Fruit fly (Drosophila melanogaster) whole organism, embryonic: Measurements from ENCODE around the gene CG7484.

Experiments used
- Aef1 ChIP-seq: fragments of 200-800 bp; sonication (Bioruptor generic); IDR thresholded peaks from 3 replicates; pipeline ENCODE4 v1.3.6; 2022; ENCODE audit warnings: missing biosample characterization, missing genetic modification characterization
- Awh ChIP-seq: fragments of 200-800 bp; sonication (Bioruptor generic); IDR thresholded peaks from 2 replicates; pipeline ENCODE4, ENCODE4 v1.3.6; 2022; ENCODE audit warnings: missing biosample characterization, missing genetic modification characterization
- CG1024 ChIP-seq: fragments of 200-800 bp; sonication (Bioruptor generic); IDR thresholded peaks from 2 replicates; pipeline ENCODE4 v1.3.6; 2022; ENCODE audit warnings: missing biosample characterization, missing genetic modification characterization
- CG11560 ChIP-seq: fragments of 200-800 bp; sonication (Bioruptor generic); IDR thresholded peaks from 3 replicates; pipeline ENCODE4 v1.3.6; 2022; ENCODE audit warnings: missing biosample characterization, missing genetic modification characterization
- CG11695 ChIP-seq: fragments of 200-800 bp; sonication (Bioruptor generic); IDR thresholded peaks from 3 replicates; pipeline ENCODE4 v1.3.6; 2022; ENCODE audit warnings: missing biosample characterization, missing genetic modification characterization
- CG12104 ChIP-seq: fragments of 200-800 bp; sonication (Bioruptor generic); optimal IDR thresholded peaks from 3 replicates; lab custom pipeline; 2016; ENCODE audit warnings: missing biosample characterization, missing genetic modification characterization
- CG14050 ChIP-seq: fragments of 200-800 bp; sonication (Bioruptor generic); IDR thresholded peaks from 3 replicates; pipeline ENCODE4 v1.3.6; 2022; ENCODE audit warnings: missing biosample characterization, missing genetic modification characterization
- CG14860 ChIP-seq: fragments of 200-800 bp; sonication (Bioruptor generic); IDR thresholded peaks from 3 replicates; pipeline ENCODE4 v1.3.6; 2022; ENCODE audit warnings: missing biosample characterization, missing genetic modification characterization; ENCODE audit not compliant: partially characterized antibody
- CG15479 ChIP-seq: fragments of 200-800 bp; sonication (Bioruptor generic); optimal IDR thresholded peaks from 3 replicates; lab custom pipeline; 2019; ENCODE audit warnings: missing biosample characterization, mild to moderate bottlenecking, missing genetic modification characterization, moderate library complexity
- CG15696 ChIP-seq: fragments of 200-800 bp; sonication (Bioruptor generic); optimal IDR thresholded peaks from 2 replicates; lab custom pipeline; 2019; ENCODE audit warnings: missing biosample characterization, mild to moderate bottlenecking, missing genetic modification characterization, moderate library complexity
- CG17186 ChIP-seq: fragments of 200-800 bp; sonication (Bioruptor generic); optimal IDR thresholded peaks from 3 replicates; lab custom pipeline; 2017; ENCODE audit warnings: missing biosample characterization, missing genetic modification reagents, missing genetic modification characterization
- CG18011 ChIP-seq: fragments of 200-800 bp; sonication (Bioruptor generic); optimal IDR thresholded peaks from 2 replicates; lab custom pipeline; 2017; ENCODE audit warnings: missing biosample characterization, missing genetic modification characterization, mild to moderate bottlenecking, moderate library complexity, missing genotype
- CG18476 ChIP-seq: fragments of 200-800 bp; sonication (Bioruptor generic); optimal IDR thresholded peaks from 2 replicates; lab custom pipeline; 2016; ENCODE audit warnings: missing biosample characterization, mild to moderate bottlenecking, missing genetic modification characterization
- CG2199 ChIP-seq: fragments of 200-800 bp; sonication (Bioruptor generic); IDR thresholded peaks from 3 replicates; pipeline ENCODE4 v1.3.6; 2022; ENCODE audit warnings: missing biosample characterization, missing genetic modification characterization
- CG2875 ChIP-seq: fragments of 200-800 bp; sonication (Bioruptor generic); optimal IDR thresholded peaks from 2 replicates; lab custom pipeline; 2017; ENCODE audit warnings: missing biosample characterization, mild to moderate bottlenecking, missing genetic modification characterization, missing genetic modification reagents
- CG31365 ChIP-seq: fragments of 200-800 bp; sonication (Bioruptor generic); optimal IDR thresholded peaks from 2 replicates; lab custom pipeline; 2018; ENCODE audit warnings: missing biosample characterization, mild to moderate bottlenecking, missing genetic modification characterization
- CG32767 ChIP-seq: fragments of 200-800 bp; sonication (Bioruptor generic); IDR thresholded peaks from 2 replicates; pipeline ENCODE4 v1.3.6; 2022; ENCODE audit warnings: missing biosample characterization, missing genetic modification characterization
- CG4360 ChIP-seq: fragments of 200-800 bp; sonication (Bioruptor generic); IDR thresholded peaks from 2 replicates; pipeline ENCODE4 v1.3.6; 2022; ENCODE audit warnings: missing biosample characterization, missing genetic modification characterization
- CG4617 ChIP-seq: fragments of 200-800 bp; sonication (Bioruptor generic); optimal IDR thresholded peaks from 3 replicates; lab custom pipeline; 2016; ENCODE audit warnings: missing biosample characterization, missing genetic modification characterization, borderline replicate concordance
- CG4707 ChIP-seq: fragments of 200-800 bp; sonication (Bioruptor generic); optimal IDR thresholded peaks from 2 replicates; lab custom pipeline; 2018; ENCODE audit warnings: missing biosample characterization, mild to moderate bottlenecking, missing genetic modification characterization, moderate library complexity
- CG9437 ChIP-seq: fragments of 200-800 bp; sonication (Bioruptor generic); optimal IDR thresholded peaks from 2 replicates; lab custom pipeline; 2018; ENCODE audit warnings: missing biosample characterization, mild to moderate bottlenecking, missing genetic modification characterization
- CG9797 ChIP-seq: fragments of 200-800 bp; sonication (Bioruptor generic); optimal IDR thresholded peaks from 3 replicates; lab custom pipeline; 2018; ENCODE audit warnings: missing biosample characterization, mild to moderate bottlenecking, missing genetic modification characterization
- CrebB ChIP-seq: fragments of 200-800 bp; sonication (Bioruptor generic); optimal IDR thresholded peaks from 3 replicates; lab custom pipeline; 2018; ENCODE audit warnings: missing biosample characterization, mild to moderate bottlenecking, missing genetic modification characterization
- D ChIP-seq, 2 experiments: fragments of 200-800 bp in 1 of 2; fragments of >200 bp in 1 of 2; sonication (Bioruptor generic) in 1 of 2; optimal IDR thresholded peaks; 2 replicates in 1 of 2; 3 replicates in 1 of 2; lab custom pipeline; 2017; ENCODE audit warnings: mild to moderate bottlenecking in 1 of 2, missing biosample characterization in 1 of 2, missing genetic modification characterization in 1 of 2, missing genetic modification reagents in 1 of 2
- Drgx ChIP-seq: fragments of 200-800 bp; sonication (Bioruptor generic); IDR thresholded peaks from 2 replicates; pipeline ENCODE4 v1.3.6; 2022; ENCODE audit warnings: missing biosample characterization, missing genetic modification characterization
- Hmr ChIP-seq: fragments of 200-800 bp; sonication (Bioruptor generic); optimal IDR thresholded peaks from 3 replicates; lab custom pipeline; 2017; ENCODE audit warnings: mild to moderate bottlenecking, missing biosample characterization, missing genetic modification reagents, missing genetic modification characterization
- Lpt ChIP-seq: fragments of >200 bp; optimal IDR thresholded peaks from 2 replicates; lab custom pipeline; 2018; ENCODE audit warnings: missing biosample characterization, missing genetic modification characterization
- MTF-1 ChIP-seq: fragments of 200-800 bp; sonication (Bioruptor generic); optimal IDR thresholded peaks from 2 replicates; lab custom pipeline; 2018; ENCODE audit warnings: missing biosample characterization, mild to moderate bottlenecking, missing genetic modification characterization, borderline replicate concordance
- Med ChIP-seq: fragments of 200-800 bp; sonication (Bioruptor generic); peaks from one replicate; lab custom pipeline; 2016; ENCODE audit warnings: missing biosample characterization, missing genetic modification characterization, mild to moderate bottlenecking, inconsistent platforms, moderate library complexity
- NK7.1 ChIP-seq: fragments of 200-800 bp; sonication (Bioruptor generic); optimal IDR thresholded peaks from 3 replicates; lab custom pipeline; 2016; ENCODE audit warnings: missing biosample characterization, missing genetic modification characterization
- Rx ChIP-seq: fragments of 200-800 bp; sonication (Bioruptor generic); IDR thresholded peaks from 2 replicates; pipeline ENCODE4 v1.3.6; 2022; ENCODE audit warnings: missing biosample characterization, missing genetic modification characterization
- Scr ChIP-seq: fragments of 200-800 bp; sonication (Bioruptor generic); IDR thresholded peaks from 2 replicates; pipeline ENCODE4 v1.3.6; 2022; ENCODE audit warnings: missing biosample characterization, missing genetic modification characterization; ENCODE audit not compliant: partially characterized antibody
- amos ChIP-seq: fragments of 200-800 bp; sonication (Bioruptor generic); IDR thresholded peaks from 2 replicates; pipeline ENCODE4 v1.3.6; 2022; ENCODE audit warnings: missing biosample characterization, missing genetic modification characterization; ENCODE audit not compliant: partially characterized antibody
- bigmax ChIP-seq: fragments of 200-800 bp; sonication (Bioruptor generic); optimal IDR thresholded peaks from 2 replicates; lab custom pipeline; 2018; ENCODE audit warnings: missing biosample characterization, mild to moderate bottlenecking, missing genetic modification characterization
- chm ChIP-seq: fragments of 200-800 bp; sonication (Bioruptor generic); IDR thresholded peaks from 2 replicates; pipeline ENCODE4 v1.3.6; 2022; ENCODE audit warnings: missing biosample characterization, missing genetic modification characterization
- danr ChIP-seq: fragments of 200-800 bp; sonication (Bioruptor generic); IDR thresholded peaks from 2 replicates; pipeline ENCODE4 v1.3.6; 2022; ENCODE audit warnings: missing biosample characterization, missing genetic modification characterization
- dm ChIP-seq: fragments of 200-800 bp; sonication (Bioruptor generic); optimal IDR thresholded peaks from 3 replicates; lab custom pipeline; 2016; ENCODE audit warnings: missing biosample characterization, missing genetic modification characterization
- dpn ChIP-seq, 2 experiments: fragments of 200-800 bp; sonication (Bioruptor generic); optimal IDR thresholded peaks; 3 replicates each; lab custom pipeline; 2016; ENCODE audit warnings: missing biosample characterization in 2 of 2, missing genetic modification characterization in 2 of 2
- fd64A ChIP-seq: fragments of 200-800 bp; sonication (Bioruptor generic); optimal IDR thresholded peaks from 3 replicates; lab custom pipeline; 2018; ENCODE audit warnings: missing biosample characterization, mild to moderate bottlenecking, missing genetic modification characterization
- fru ChIP-seq: fragments of >200 bp; optimal IDR thresholded peaks from 2 replicates; lab custom pipeline; 2017
- lbe ChIP-seq: fragments of 200-800 bp; sonication (Bioruptor generic); optimal IDR thresholded peaks from 2 replicates; lab custom pipeline; 2016; ENCODE audit warnings: missing biosample characterization, mild to moderate bottlenecking, missing genetic modification characterization
- luna ChIP-seq: fragments of 200-800 bp; sonication (Bioruptor generic); optimal IDR thresholded peaks from 2 replicates; lab custom pipeline; 2016; ENCODE audit warnings: missing biosample characterization, missing genetic modification characterization
- psq ChIP-seq: fragments of 200-800 bp; sonication (Bioruptor generic); optimal IDR thresholded peaks from 2 replicates; lab custom pipeline; 2017; ENCODE audit warnings: missing biosample characterization, missing genetic modification characterization
- sima ChIP-seq: fragments of 200-800 bp; sonication (Bioruptor generic); optimal IDR thresholded peaks from 2 replicates; lab custom pipeline; 2016; ENCODE audit warnings: missing biosample characterization, missing genetic modification characterization
- sqz ChIP-seq: fragments of 200-800 bp; sonication (Bioruptor generic); optimal IDR thresholded peaks from 3 replicates; lab custom pipeline; 2018; ENCODE audit warnings: missing biosample characterization, mild to moderate bottlenecking, missing genetic modification characterization
- sug ChIP-seq: fragments of 200-800 bp; optimal IDR thresholded peaks from 2 replicates; lab custom pipeline; 2019; ENCODE audit warnings: missing biosample characterization, mild to moderate bottlenecking, missing genetic modification characterization, moderate library complexity
- tx ChIP-seq: fragments of 200-800 bp; sonication (Bioruptor generic); optimal IDR thresholded peaks from 2 replicates; lab custom pipeline; 2016; ENCODE audit warnings: missing biosample characterization, missing genetic modification characterization
- vnd ChIP-seq: fragments of 200-800 bp; sonication (Bioruptor generic); IDR thresholded peaks from 3 replicates; pipeline ENCODE4 v1.3.6; 2022; ENCODE audit warnings: missing biosample characterization, missing genetic modification characterization; ENCODE audit not compliant: partially characterized antibody

The CG7484 gene

dm6 chr3L:17668386-17668944 lies 14.0 kb downstream of the CG7484 start (continued):
- TF ChIP-seq MTF-1 (GFP tag; lab: Kevin White, UChicago) (no peak), CG4707 (GFP tag; lab: Kevin White, UChicago) (no peak), CG31365 (no peak), lbe (GFP tag; lab: Kevin White, UChicago) (no peak), NK7.1 (GFP tag; lab: Kevin White, UChicago) (no peak), CG2875 (GFP tag; lab: Kevin White, UChicago) (no peak), fru (lab: Kevin White, UChicago) (no peak), CG15479 (GFP tag; lab: Kevin White, UChicago) (no peak), danr (GFP tag; lab: Robert Waterston, UW) (no peak), CrebB (tag; lab: Kevin White, UChicago) (no peak), CG14050 (GFP tag; lab: Robert Waterston, UW) (no peak), Scr (GFP tag; lab: Robert Waterston, UW) (no peak), sqz (GFP tag; lab: Kevin White, UChicago) (peak; percentile 61), dm (GFP tag; lab: Kevin White, UChicago) (no peak), CG14860 (no peak), Awh (GFP tag; lab: Robert Waterston, UW) (no peak), CG32767 (GFP tag; lab: Robert Waterston, UW) (no peak), CG9797 (GFP tag; lab: Kevin White, UChicago) (no peak), CG18011 (GFP tag; lab: Kevin White, UChicago) (no peak), tx (no peak), CG2199 (GFP tag; lab: Robert Waterston, UW) (0 out of 3 replicates have a peak, but pooled peaks have one; percentile 55), CG12104 (GFP tag; lab: Kevin White, UChicago) (no peak), Lpt (GFP tag; lab: Kevin White, UChicago) (no peak), Aef1 (no peak), Hmr (GFP tag; lab: Kevin White, UChicago) (no peak), D (optimal IDR thresholded peaks at IDR 0.05; lab: Kevin White, UChicago) (no peak), D (GFP tag; optimal IDR thresholded peaks at IDR 0.05; lab: Kevin White, UChicago) (no peak), CG9437 (GFP tag; lab: Kevin White, UChicago) (no peak), Rx (GFP tag; lab: Robert Waterston, UW) (no peak), CG1024 (no peak), CG4360 (GFP tag; lab: Robert Waterston, UW) (no peak), CG11560 (tag; lab: Robert Waterston, UW) (no peak), psq (GFP tag; lab: Kevin White, UChicago) (no peak), CG15696 (no peak), CG18476 (GFP tag; lab: Kevin White, UChicago) (no peak), sug (tag; lab: Kevin White, UChicago) (no peak), chm (GFP tag; lab: Robert Waterston, UW) (peak; percentile 53; the same call in 1 of the 2 replicates), fd64A (GFP tag; lab: Kevin White, UChicago) (no peak), luna (GFP tag; lab: Kevin White, UChicago) (no peak)

- peak; percentile 21 for TF ChIP-seq sug (tag; lab: Kevin White, UChicago)
- no peak for TF ChIP-seq dpn (GFP tag; optimal IDR thresholded peaks at IDR 0.05; lab: Kevin White, UChicago)
- no peak for TF ChIP-seq danr (GFP tag; lab: Robert Waterston, UW)
- TF ChIP-seq vnd (GFP tag; lab: Robert Waterston, UW): peak; percentile 62; the same call in 2 of the 3 replicates
- TF ChIP-seq CG4617: peak; percentile 90
- TF ChIP-seq Drgx (GFP tag; lab: Robert Waterston, UW): no peak
- TF ChIP-seq Scr (GFP tag; lab: Robert Waterston, UW): peak; percentile 64
- peak; percentile 70 for TF ChIP-seq Med (GFP tag; lab: Kevin White, UChicago)
- TF ChIP-seq amos (GFP tag; lab: Robert Waterston, UW): peak; percentile 81; the same call in 1 of the 2 replicates
- no peak for TF ChIP-seq CG11695 (GFP tag; lab: Robert Waterston, UW)
- peak; percentile 33 for TF ChIP-seq CG17186 (GFP tag; lab: Kevin White, UChicago)
- no peak for TF ChIP-seq bigmax (GFP tag; lab: Kevin White, UChicago)
- TF ChIP-seq sima (GFP tag; lab: Kevin White, UChicago): no peak
Measured at dm6 chr3L:17668945-17669779, 14.7 kb downstream of the CG7484 start, which contains the start of gene Crtc. Gene Crtc, minus strand, starts transcription at chr3L:17669234.
